Worm (Caenorhabditis elegans) whole organism, L2 larva: ENCODE measurements around the gene col-88.

Source experiments
- C34F6.9 ChIP-seq: fragments of 150-350 bp; optimal IDR thresholded peaks from 2 replicates; lab custom pipeline; 2014; ENCODE audit warnings: missing biosample characterization, missing genetic modification characterization
- F13H6.1 ChIP-seq: sonication (generic microtip); optimal IDR thresholded peaks from 2 replicates; lab custom pipeline; 2016; ENCODE audit warnings: missing genetic modification characterization, missing compliant biosample characterization
- R02D3.7 ChIP-seq: fragments of 150-350 bp; optimal IDR thresholded peaks from 2 replicates; lab custom pipeline; 2014; ENCODE audit warnings: missing biosample characterization, missing genetic modification characterization
- ZK546.5 ChIP-seq: sonication (generic microtip); optimal IDR thresholded peaks from 2 replicates; lab custom pipeline; 2017; ENCODE audit warnings: missing biosample characterization, missing genetic modification characterization
- aly-2 ChIP-seq: fragments of 150-350 bp; optimal IDR thresholded peaks from 2 replicates; lab custom pipeline; 2014; ENCODE audit warnings: missing biosample characterization, missing genetic modification characterization
- ama-1 ChIP-seq: fragments of 150-350 bp; optimal IDR thresholded peaks from 2 replicates; lab custom pipeline; 2018; ENCODE audit warnings: inconsistent platforms
- blmp-1 ChIP-seq: sonication (generic microtip); optimal IDR thresholded peaks from 2 replicates; lab custom pipeline; 2017; ENCODE audit warnings: missing genetic modification characterization, mild to moderate bottlenecking, missing compliant biosample characterization, antibody characterized with exemption, moderate library complexity; ENCODE audit not compliant: insufficient read depth
- ceh-16 ChIP-seq: fragments of 150-350 bp; optimal IDR thresholded peaks from 2 replicates; lab custom pipeline; 2014; ENCODE audit warnings: missing biosample characterization, missing genetic modification characterization
- crh-2 ChIP-seq: sonication (generic microtip); optimal IDR thresholded peaks from 2 replicates; lab custom pipeline; 2017; ENCODE audit warnings: missing biosample characterization, missing genetic modification characterization
- dmd-4 ChIP-seq: sonication (generic microtip); optimal IDR thresholded peaks from 2 replicates; lab custom pipeline; 2017; ENCODE audit warnings: missing biosample characterization, missing genetic modification characterization
- egl-27 ChIP-seq: sonication (generic microtip); optimal IDR thresholded peaks from 3 replicates; lab custom pipeline; 2017; ENCODE audit warnings: missing biosample characterization, missing genetic modification reagents, missing genetic modification characterization
- elt-1 ChIP-seq: fragments of 150-350 bp; optimal IDR thresholded peaks from 2 replicates; lab custom pipeline; 2014; ENCODE audit warnings: missing biosample characterization, missing genetic modification characterization
- gmeb-1 ChIP-seq: fragments of 150-350 bp; optimal IDR thresholded peaks from 2 replicates; lab custom pipeline; 2014; ENCODE audit warnings: missing biosample characterization, missing genetic modification characterization
- lin-13 ChIP-seq: fragments of 150-350 bp; optimal IDR thresholded peaks from 2 replicates; lab custom pipeline; 2014; ENCODE audit warnings: missing biosample characterization, missing genetic modification reagents, missing genetic modification characterization
- lin-39 ChIP-seq: fragments of 150-350 bp; optimal IDR thresholded peaks from 2 replicates; lab custom pipeline; 2014; ENCODE audit warnings: missing biosample characterization, missing genetic modification reagents, missing genetic modification characterization
- lsy-2 ChIP-seq, 2 experiments: fragments of 150-350 bp in 1 of 2; sonication (generic microtip) in 1 of 2; optimal IDR thresholded peaks; 2 replicates each; lab custom pipeline; 2014 to 2017; ENCODE audit warnings: missing biosample characterization in 2 of 2, missing genetic modification characterization in 2 of 2
- mab-5 ChIP-seq: fragments of 150-350 bp; optimal IDR thresholded peaks from 2 replicates; lab custom pipeline; 2014; ENCODE audit warnings: missing biosample characterization, missing genetic modification characterization
- mbf-1 ChIP-seq: sonication (generic microtip); optimal IDR thresholded peaks from 2 replicates; lab custom pipeline; 2017; ENCODE audit warnings: missing biosample characterization, missing genetic modification characterization
- mdl-1 ChIP-seq, 2 experiments: fragments of 150-350 bp in 1 of 2; sonication (generic microtip) in 1 of 2; optimal IDR thresholded peaks; 2 replicates each; lab custom pipeline; 2017; ENCODE audit warnings: missing biosample characterization in 2 of 2, missing genetic modification characterization in 2 of 2
- nhr-10 ChIP-seq: sonication (generic microtip); optimal IDR thresholded peaks from 2 replicates; lab custom pipeline; 2017; ENCODE audit warnings: missing biosample characterization, missing genetic modification characterization
- nhr-11 ChIP-seq: fragments of 150-350 bp; optimal IDR thresholded peaks from 2 replicates; lab custom pipeline; 2014; ENCODE audit warnings: missing biosample characterization, missing genetic modification characterization
- nhr-12 ChIP-seq: fragments of 150-350 bp; optimal IDR thresholded peaks from 2 replicates; lab custom pipeline; 2014; ENCODE audit warnings: missing biosample characterization, missing genetic modification characterization
- nhr-129 ChIP-seq: fragments of 150-350 bp; optimal IDR thresholded peaks from 2 replicates; lab custom pipeline; 2014; ENCODE audit warnings: missing biosample characterization, missing genetic modification characterization
- nhr-21 ChIP-seq: fragments of 150-350 bp; optimal IDR thresholded peaks from 2 replicates; lab custom pipeline; 2014; ENCODE audit warnings: missing biosample characterization, missing genetic modification characterization
- nhr-237 ChIP-seq: fragments of 150-350 bp; optimal IDR thresholded peaks from 2 replicates; lab custom pipeline; 2014; ENCODE audit warnings: missing biosample characterization, missing genetic modification characterization
- nhr-25 ChIP-seq: fragments of 150-350 bp; sonication (generic microtip); optimal IDR thresholded peaks from 3 replicates; lab custom pipeline; 2014; ENCODE audit warnings: missing biosample characterization, missing genetic modification characterization
- nhr-6 ChIP-seq: fragments of 150-350 bp; optimal IDR thresholded peaks from 2 replicates; lab custom pipeline; 2014; ENCODE audit warnings: missing biosample characterization, missing genetic modification characterization
- nhr-77 ChIP-seq: fragments of 150-350 bp; optimal IDR thresholded peaks from 2 replicates; lab custom pipeline; 2014; ENCODE audit warnings: missing biosample characterization, missing genetic modification characterization
- peb-1 ChIP-seq: fragments of 150-350 bp; optimal IDR thresholded peaks from 2 replicates; lab custom pipeline; 2014; ENCODE audit warnings: missing biosample characterization, missing genetic modification characterization
- sem-4 ChIP-seq: fragments of 150-350 bp; optimal IDR thresholded peaks from 2 replicates; lab custom pipeline; 2014; ENCODE audit warnings: missing biosample characterization, missing genetic modification reagents, missing genetic modification characterization
- skn-1 ChIP-seq: sonication (generic microtip); optimal IDR thresholded peaks from 2 replicates; lab custom pipeline; 2017; ENCODE audit warnings: missing biosample characterization, missing genetic modification characterization
- sma-3 ChIP-seq: sonication (generic microtip); optimal IDR thresholded peaks from 2 replicates; lab custom pipeline; 2016; ENCODE audit warnings: missing genetic modification reagents, missing genetic modification characterization, missing compliant biosample characterization
- sma-9 ChIP-seq, 2 experiments: fragments of 150-350 bp in 1 of 2; sonication (generic microtip) in 1 of 2; optimal IDR thresholded peaks; 2 replicates each; lab custom pipeline; 2014 to 2016; ENCODE audit warnings: missing genetic modification characterization in 2 of 2, mild to moderate bottlenecking in 1 of 2, missing biosample characterization in 1 of 2, missing compliant biosample characterization in 1 of 2, missing genetic modification reagents in 1 of 2, moderate library complexity in 1 of 2
- snpc-4 ChIP-seq: fragments of 150-350 bp; optimal IDR thresholded peaks from 2 replicates; lab custom pipeline; 2014; ENCODE audit warnings: missing biosample characterization, missing genetic modification characterization
- unc-39 ChIP-seq: fragments of 150-350 bp; optimal IDR thresholded peaks from 2 replicates; lab custom pipeline; 2014; ENCODE audit warnings: missing biosample characterization, missing genetic modification characterization
- unc-55 ChIP-seq: fragments of 150-350 bp; sonication (generic microtip); optimal IDR thresholded peaks from 3 replicates; lab custom pipeline; 2014; ENCODE audit warnings: missing biosample characterization, missing genetic modification reagents, missing genetic modification characterization
- unc-62 ChIP-seq: fragments of 150-350 bp; optimal IDR thresholded peaks from 2 replicates; lab custom pipeline; 2014; ENCODE audit warnings: missing biosample characterization, missing genetic modification reagents, missing genetic modification characterization
- zag-1 ChIP-seq: fragments of 150-350 bp; optimal IDR thresholded peaks from 2 replicates; lab custom pipeline; 2014; ENCODE audit warnings: missing biosample characterization, missing genetic modification characterization
- ztf-1 ChIP-seq: fragments of 200-800 bp; sonication (Bioruptor generic); conservative IDR thresholded peaks from 2 replicates; pipeline ENCODE4 v1.3.6; 2022; ENCODE audit warnings: missing genetic modification characterization, missing compliant biosample characterization
- ztf-11 ChIP-seq: sonication (generic microtip); optimal IDR thresholded peaks from 2 replicates; lab custom pipeline; 2017; ENCODE audit warnings: missing biosample characterization, missing genetic modification characterization
- ztf-4 ChIP-seq: fragments of 150-350 bp; optimal IDR thresholded peaks from 2 replicates; lab custom pipeline; 2014; ENCODE audit warnings: missing biosample characterization, missing genetic modification characterization

The col-88 gene

DNA sequence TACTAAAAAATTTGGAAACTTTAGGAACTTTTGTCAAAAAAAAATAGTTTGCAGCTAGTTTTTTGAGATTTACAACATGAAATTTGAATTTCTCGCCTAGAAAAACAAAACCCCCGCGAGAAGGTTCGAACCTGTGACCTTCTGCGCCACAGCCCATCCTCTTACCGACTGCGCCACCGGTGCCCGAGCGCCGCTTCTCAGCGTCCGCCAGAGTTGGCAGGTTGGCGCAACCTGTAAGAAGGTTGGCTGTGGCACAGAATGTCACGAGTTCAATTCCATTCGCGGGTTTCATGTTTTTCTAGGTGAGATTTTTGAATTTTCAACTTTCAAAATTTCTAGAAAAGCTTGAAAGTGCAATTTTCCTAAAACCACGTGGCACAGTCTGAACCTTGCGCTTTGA lies 9.6 kb downstream of the col-88 start:
- TF ChIP-seq ztf-4 (tag; lab: Kevin White, UChicago), result no peak
- TF ChIP-seq ceh-16 (tag; lab: Kevin White, UChicago), result no peak
- no peak for TF ChIP-seq R02D3.7 (tag; lab: Kevin White, UChicago)
- TF ChIP-seq nhr-77 (tag; lab: Kevin White, UChicago), result no peak
- no peak for TF ChIP-seq aly-2
- no peak for TF ChIP-seq nhr-129 (tag; lab: Kevin White, UChicago)
- no peak for TF ChIP-seq nhr-21 (tag; lab: Kevin White, UChicago)
- TF ChIP-seq lin-39 (tag; lab: Kevin White, UChicago), result no peak
- TF ChIP-seq ZK546.5 (tag; lab: Kevin White, UChicago), result no peak

DNA sequence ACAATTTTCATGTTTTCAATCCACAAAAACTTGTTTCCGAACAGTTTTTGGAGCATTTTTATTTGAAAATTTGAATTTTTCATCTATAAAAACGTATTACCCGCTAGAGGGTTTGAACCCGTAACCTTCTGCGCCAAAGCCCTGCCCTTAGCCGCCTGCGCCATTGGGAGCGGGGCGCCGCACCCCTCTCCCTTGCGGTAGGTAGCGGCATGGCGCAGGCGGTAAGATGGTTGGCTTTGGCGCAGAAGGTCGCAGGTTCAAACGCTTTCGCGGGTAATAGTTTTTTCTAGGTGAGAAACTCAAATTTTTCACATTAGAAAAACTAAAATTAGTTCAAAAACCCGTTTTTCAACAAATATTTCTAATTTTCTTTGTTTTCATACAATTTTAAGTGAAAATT lies 10.8 kb downstream of the col-88 start:
- no peak for TF ChIP-seq nhr-11 (tag; lab: Kevin White, UChicago)
- TF ChIP-seq ama-1 (lab: Kevin White, UChicago), result no peak
- no peak for TF ChIP-seq unc-62 (GFP tag; lab: Kevin White, UChicago)
- TF ChIP-seq ztf-4 (tag; lab: Kevin White, UChicago), result no peak
- TF ChIP-seq ztf-1 (GFP tag; lab: Robert Waterston, UW), result no peak
- no peak for TF ChIP-seq mab-5

DNA sequence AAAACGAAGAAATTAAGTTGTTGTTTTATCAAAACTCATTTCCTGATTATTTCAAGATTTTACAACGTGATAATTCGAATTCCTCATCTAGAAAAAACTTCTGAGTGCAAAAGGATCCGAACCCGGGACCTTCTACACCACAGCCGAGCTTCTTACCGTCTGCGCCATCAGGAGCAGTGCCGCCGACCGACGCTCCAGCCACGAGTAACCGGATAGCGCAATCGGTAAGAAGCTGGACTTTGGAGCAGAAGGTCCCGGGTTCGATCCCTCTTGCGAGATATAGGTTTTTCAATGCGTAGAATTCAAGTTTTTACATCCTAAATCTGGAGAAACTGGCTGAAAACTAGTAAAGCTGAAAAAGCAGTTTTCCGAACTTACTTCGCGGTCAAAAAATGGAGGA lies 12.8 kb downstream of the col-88 start:
- TF ChIP-seq elt-1 (tag; lab: Kevin White, UChicago), result no peak
- TF ChIP-seq dmd-4 (tag; lab: Kevin White, UChicago), result no peak
- no peak for TF ChIP-seq blmp-1 (tag; lab: Kevin White, UChicago)
- no peak for TF ChIP-seq ztf-4 (tag; lab: Kevin White, UChicago)
- TF ChIP-seq unc-39, result no peak
- no peak for TF ChIP-seq aly-2
- no peak for TF ChIP-seq nhr-12
- no peak for TF ChIP-seq sma-3 (GFP tag; lab: Kevin White, UChicago)
- TF ChIP-seq nhr-6 (tag; lab: Kevin White, UChicago), result no peak
- TF ChIP-seq ZK546.5 (tag; lab: Kevin White, UChicago), result no peak
- no peak for TF ChIP-seq C34F6.9 (tag; lab: Kevin White, UChicago)
- no peak for TF ChIP-seq mdl-1 (tag; optimal IDR thresholded peaks at IDR 0.05; lab: Kevin White, UChicago)
- no peak for TF ChIP-seq F13H6.1 (tag; lab: Kevin White, UChicago)
- TF ChIP-seq R02D3.7 (tag; lab: Kevin White, UChicago), result no peak

DNA sequence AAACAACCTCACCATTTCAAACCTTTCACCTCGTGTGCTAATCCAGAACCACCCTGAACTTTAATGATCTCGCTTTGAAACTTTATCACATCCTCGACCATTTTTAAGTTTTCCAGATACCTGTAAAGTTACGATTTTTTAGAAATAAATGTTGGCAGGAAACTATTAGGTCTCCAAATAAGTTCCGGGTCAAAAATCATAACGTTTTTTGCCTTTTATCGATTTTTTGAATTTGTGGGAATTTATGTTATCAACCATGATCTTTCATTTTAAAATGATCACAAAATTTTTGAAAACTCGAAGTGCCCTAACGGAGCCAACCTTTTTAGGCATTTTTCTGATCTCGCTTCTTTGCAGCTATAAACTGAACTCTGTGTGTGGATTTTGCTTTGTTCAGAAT lies 20.2 kb downstream of the col-88 start, which contains the start of gene btb-5:
TSS of gene btb-5 (minus strand) at position 101 of the 400 bp plus-strand sequence.
- no peak for TF ChIP-seq egl-27 (tag; lab: Kevin White, UChicago)
- no peak for TF ChIP-seq blmp-1 (tag; lab: Kevin White, UChicago)
- no peak for TF ChIP-seq nhr-25
- TF ChIP-seq nhr-12, result no peak
- TF ChIP-seq elt-1 (tag; lab: Kevin White, UChicago), result no peak
- no peak for TF ChIP-seq nhr-237 (tag; lab: Kevin White, UChicago)
- no peak for TF ChIP-seq ceh-16 (tag; lab: Kevin White, UChicago)
- no peak for TF ChIP-seq lin-13
- no peak for TF ChIP-seq nhr-77 (tag; lab: Kevin White, UChicago)
- TF ChIP-seq nhr-10 (tag; lab: Kevin White, UChicago), result no peak
- TF ChIP-seq lin-39 (tag; lab: Kevin White, UChicago), result no peak
- TF ChIP-seq ama-1 (lab: Kevin White, UChicago), result no peak
- TF ChIP-seq mbf-1 (tag; lab: Kevin White, UChicago), result no peak
- no peak for TF ChIP-seq ZK546.5 (tag; lab: Kevin White, UChicago)
- no peak for TF ChIP-seq C34F6.9 (tag; lab: Kevin White, UChicago)
- no peak for TF ChIP-seq snpc-4 (tag; lab: Kevin White, UChicago)
- no peak for TF ChIP-seq skn-1 (tag; lab: Kevin White, UChicago)
- TF ChIP-seq zag-1 (tag; lab: Kevin White, UChicago), result no peak
- no peak for TF ChIP-seq nhr-21 (tag; lab: Kevin White, UChicago)
- TF ChIP-seq F13H6.1 (tag; lab: Kevin White, UChicago), result no peak

ce11 chrIII:62383-62873 lies 21.6 kb downstream of the col-88 start:
- peak; percentile 63 for TF ChIP-seq lin-13
- TF ChIP-seq blmp-1 (tag; lab: Kevin White, UChicago), result no peak
- no peak for TF ChIP-seq nhr-12
- TF ChIP-seq nhr-129 (tag; lab: Kevin White, UChicago), result peak; percentile 68
- TF ChIP-seq ama-1 (lab: Kevin White, UChicago), result peak; percentile 14
- no peak for TF ChIP-seq F13H6.1 (tag; lab: Kevin White, UChicago)
- peak; percentile 65 for TF ChIP-seq sem-4 (tag; lab: Kevin White, UChicago)
- no peak for TF ChIP-seq nhr-237 (tag; lab: Kevin White, UChicago)
- TF ChIP-seq ceh-16 (tag; lab: Kevin White, UChicago), result no peak
- peak; percentile 57 for TF ChIP-seq C34F6.9 (tag; lab: Kevin White, UChicago)
- TF ChIP-seq R02D3.7 (tag; lab: Kevin White, UChicago), result no peak
- TF ChIP-seq ztf-4 (tag; lab: Kevin White, UChicago), result peak; percentile 85
- no peak for TF ChIP-seq gmeb-1 (tag; lab: Kevin White, UChicago)
- TF ChIP-seq peb-1 (tag; lab: Kevin White, UChicago), result no peak
- peak; percentile 72 for TF ChIP-seq zag-1 (tag; lab: Kevin White, UChicago)
- no peak for TF ChIP-seq snpc-4 (tag; lab: Kevin White, UChicago)
- TF ChIP-seq crh-2, result peak; percentile 47
- no peak for TF ChIP-seq ztf-11 (tag; lab: Kevin White, UChicago)
- peak; percentile 45 for TF ChIP-seq sma-9 (GFP tag; optimal IDR thresholded peaks at IDR 0.05; lab: Kevin White, UChicago)
- no peak for TF ChIP-seq sma-9 (tag; optimal IDR thresholded peaks at IDR 0.05; lab: Kevin White, UChicago)
- peak; percentile 37 for TF ChIP-seq unc-55 (GFP tag; lab: Kevin White, UChicago)
- peak in 1 of 2 experiments; percentile 84 for TF ChIP-seq lsy-2 (tag; optimal IDR thresholded peaks at IDR 0.05; lab: Kevin White, UChicago)
- TF ChIP-seq mbf-1 (tag; lab: Kevin White, UChicago), result no peak
- peak; percentile 58 for TF ChIP-seq nhr-6 (tag; lab: Kevin White, UChicago)
- TF ChIP-seq mab-5, result peak; percentile 6
